Fruit fly (Drosophila melanogaster) whole organism, embryonic: ENCODE measurements around the gene mRpL19.

ENCODE experiments used
- ATbp ChIP-seq: fragments of 200-800 bp; sonication (Bioruptor generic); optimal IDR thresholded peaks from 2 replicates; lab custom pipeline; 2017; ENCODE audit warnings: missing biosample characterization, mild to moderate bottlenecking, missing genetic modification characterization, missing genetic modification reagents
- CG10274 ChIP-seq: fragments of 200-800 bp; sonication (Bioruptor generic); optimal IDR thresholded peaks from 3 replicates; lab custom pipeline; 2017; ENCODE audit warnings: missing biosample characterization, mild to moderate bottlenecking, missing genetic modification characterization
- CG10431 ChIP-seq: fragments of 200-800 bp; sonication (Bioruptor generic); optimal IDR thresholded peaks from 3 replicates; lab custom pipeline; 2018; ENCODE audit warnings: missing biosample characterization, mild to moderate bottlenecking, missing genetic modification characterization
- CG10565 ChIP-seq: fragments of 200-800 bp; sonication (Bioruptor generic); optimal IDR thresholded peaks from 3 replicates; lab custom pipeline; 2016; ENCODE audit warnings: missing biosample characterization, mild to moderate bottlenecking, missing genetic modification characterization
- CG10979 ChIP-seq: fragments of 200-800 bp; sonication (Bioruptor generic); optimal IDR thresholded peaks from 2 replicates; lab custom pipeline; 2018; ENCODE audit warnings: missing biosample characterization, mild to moderate bottlenecking, missing genetic modification characterization, moderate library complexity
- CG11504 ChIP-seq: fragments of 200-800 bp; sonication (Bioruptor generic); optimal IDR thresholded peaks from 3 replicates; lab custom pipeline; 2019; ENCODE audit warnings: missing biosample characterization, mild to moderate bottlenecking, missing genetic modification characterization, moderate library complexity
- CG11723 ChIP-seq: fragments of 200-800 bp; sonication (Bioruptor generic); optimal IDR thresholded peaks from 2 replicates; lab custom pipeline; 2017; ENCODE audit warnings: missing biosample characterization, mild to moderate bottlenecking, missing genetic modification characterization
- CG12744 ChIP-seq: fragments of 200-800 bp; sonication (Bioruptor generic); optimal IDR thresholded peaks from 2 replicates; lab custom pipeline; 2016; ENCODE audit warnings: missing biosample characterization, missing genetic modification characterization
- CG15073 ChIP-seq: fragments of 200-800 bp; sonication (Bioruptor generic); optimal IDR thresholded peaks from 2 replicates; lab custom pipeline; 2016; ENCODE audit warnings: missing biosample characterization, missing genetic modification characterization
- CG15269 ChIP-seq: fragments of 200-800 bp; sonication (Bioruptor generic); optimal IDR thresholded peaks from 2 replicates; lab custom pipeline; 2018; ENCODE audit warnings: missing biosample characterization, mild to moderate bottlenecking, missing genetic modification characterization, moderate library complexity
- CG1529 ChIP-seq: fragments of 200-800 bp; sonication (Bioruptor generic); optimal IDR thresholded peaks from 3 replicates; lab custom pipeline; 2018; ENCODE audit warnings: missing biosample characterization, missing genetic modification characterization
- CG17802 ChIP-seq: fragments of 200-800 bp; sonication (Bioruptor generic); optimal IDR thresholded peaks from 2 replicates; lab custom pipeline; 2018; ENCODE audit warnings: missing biosample characterization, mild to moderate bottlenecking, missing genetic modification characterization, moderate library complexity
- CG18262 ChIP-seq: fragments of 200-800 bp; optimal IDR thresholded peaks from 3 replicates; lab custom pipeline; 2019; ENCODE audit warnings: missing biosample characterization, mild to moderate bottlenecking, missing genetic modification characterization, moderate library complexity
- CG2116 ChIP-seq: fragments of 200-800 bp; sonication (Bioruptor generic); optimal IDR thresholded peaks from 3 replicates; lab custom pipeline; 2018; ENCODE audit warnings: missing biosample characterization, mild to moderate bottlenecking, missing genetic modification characterization
- CG2199 ChIP-seq: fragments of 200-800 bp; sonication (Bioruptor generic); IDR thresholded peaks from 3 replicates; pipeline ENCODE4 v1.3.6; 2022; ENCODE audit warnings: missing biosample characterization, missing genetic modification characterization
- CG30431 ChIP-seq: fragments of 200-800 bp; sonication (Bioruptor generic); optimal IDR thresholded peaks from 2 replicates; lab custom pipeline; 2017; ENCODE audit warnings: missing biosample characterization, missing genetic modification characterization
- CG34422 ChIP-seq: fragments of 200-800 bp; sonication (Bioruptor generic); IDR thresholded peaks from 3 replicates; pipeline ENCODE4 v1.3.6; 2022; ENCODE audit warnings: missing biosample characterization, missing genetic modification characterization
- CG42726 ChIP-seq: fragments of 200-800 bp; sonication (Bioruptor generic); IDR thresholded peaks from 2 replicates; pipeline ENCODE4 v1.3.6; 2022; ENCODE audit warnings: missing biosample characterization, missing genetic modification characterization; ENCODE audit not compliant: partially characterized antibody
- CG6765 ChIP-seq: fragments of 200-800 bp; sonication (Bioruptor generic); optimal IDR thresholded peaks from 3 replicates; lab custom pipeline; 2017; ENCODE audit warnings: missing biosample characterization, mild to moderate bottlenecking, missing genetic modification characterization
- CG7357 ChIP-seq: fragments of 200-800 bp; sonication (Bioruptor generic); IDR thresholded peaks from 3 replicates; pipeline ENCODE4 v1.3.6; 2022; ENCODE audit warnings: missing biosample characterization, missing genetic modification characterization
- CG7556 ChIP-seq: fragments of 200-800 bp; sonication (Bioruptor generic); optimal IDR thresholded peaks from 2 replicates; lab custom pipeline; 2017; ENCODE audit warnings: missing biosample characterization, mild to moderate bottlenecking, missing genetic modification characterization
- CG7963 ChIP-seq: fragments of 200-800 bp; sonication (Bioruptor generic); IDR thresholded peaks from 3 replicates; pipeline ENCODE4 v1.3.6; 2022; ENCODE audit warnings: missing biosample characterization, missing genetic modification characterization; ENCODE audit not compliant: partially characterized antibody
- CHES-1-like ChIP-seq: fragments of 200-800 bp; sonication (Bioruptor generic); optimal IDR thresholded peaks from 2 replicates; lab custom pipeline; 2016; ENCODE audit warnings: missing biosample characterization, missing genetic modification characterization
- Dref ChIP-seq: fragments of 200-800 bp; sonication (Bioruptor generic); IDR thresholded peaks from 2 replicates; pipeline ENCODE4 v1.3.6; 2022; ENCODE audit warnings: missing biosample characterization, missing genetic modification characterization
- Drgx ChIP-seq: fragments of 200-800 bp; sonication (Bioruptor generic); IDR thresholded peaks from 2 replicates; pipeline ENCODE4 v1.3.6; 2022; ENCODE audit warnings: missing biosample characterization, missing genetic modification characterization
- E2f1 ChIP-seq: fragments of 200-800 bp; sonication (Bioruptor generic); IDR thresholded peaks from 2 replicates; pipeline ENCODE4 v1.3.6; 2022; ENCODE audit warnings: missing biosample characterization, missing genetic modification characterization
- HLH4C ChIP-seq: fragments of 200-800 bp; sonication (Bioruptor generic); IDR thresholded peaks from 3 replicates; pipeline ENCODE4 v1.3.6; 2022; ENCODE audit warnings: missing biosample characterization, missing genetic modification characterization; ENCODE audit not compliant: partially characterized antibody
- MTF-1 ChIP-seq: fragments of 200-800 bp; sonication (Bioruptor generic); optimal IDR thresholded peaks from 2 replicates; lab custom pipeline; 2018; ENCODE audit warnings: missing biosample characterization, mild to moderate bottlenecking, missing genetic modification characterization, borderline replicate concordance
- Myb ChIP-seq: fragments of 200-800 bp; sonication (Bioruptor generic); optimal IDR thresholded peaks from 2 replicates; lab custom pipeline; 2016; ENCODE audit warnings: missing biosample characterization, missing genetic modification characterization
- Sry-δ ChIP-seq: fragments of 200-800 bp; sonication (Bioruptor generic); optimal IDR thresholded peaks from 2 replicates; lab custom pipeline; 2016; ENCODE audit warnings: missing biosample characterization, missing genetic modification characterization
- YL-1 ChIP-seq: fragments of 200-800 bp; sonication (Bioruptor generic); optimal IDR thresholded peaks from 3 replicates; lab custom pipeline; 2017; ENCODE audit warnings: missing biosample characterization, mild to moderate bottlenecking, missing genetic modification characterization
- br ChIP-seq: fragments of >200 bp; optimal IDR thresholded peaks from 2 replicates; lab custom pipeline; 2017
- cas ChIP-seq: fragments of 200-800 bp; sonication (Bioruptor generic); IDR thresholded peaks from 2 replicates; pipeline ENCODE4 v1.3.6; 2022; ENCODE audit warnings: missing biosample characterization, missing genetic modification characterization
- chinmo ChIP-seq: fragments of 200-800 bp; sonication (Bioruptor generic); IDR thresholded peaks from 4 replicates; pipeline ENCODE4 v1.3.6; 2022; ENCODE audit warnings: missing biosample characterization, missing genetic modification characterization; ENCODE audit not compliant: partially characterized antibody
- corto ChIP-seq: fragments of 200-800 bp; sonication (Bioruptor generic); optimal IDR thresholded peaks from 2 replicates; lab custom pipeline; 2016; ENCODE audit warnings: missing biosample characterization, mild to moderate bottlenecking, missing genetic modification characterization, moderate library complexity
- dm ChIP-seq: fragments of 200-800 bp; sonication (Bioruptor generic); optimal IDR thresholded peaks from 3 replicates; lab custom pipeline; 2016; ENCODE audit warnings: missing biosample characterization, missing genetic modification characterization
- esg ChIP-seq: fragments of 200-800 bp; sonication (Bioruptor generic); conservative IDR thresholded peaks from 2 replicates; pipeline ENCODE4 v1.3.6; 2022; ENCODE audit warnings: missing biosample characterization, missing genetic modification characterization
- ftz-f1 ChIP-seq: fragments of 200-800 bp; sonication (Bioruptor generic); optimal IDR thresholded peaks from 2 replicates; lab custom pipeline; 2016; ENCODE audit warnings: missing biosample characterization, missing genetic modification characterization
- grn ChIP-seq: fragments of 200-800 bp; sonication (Bioruptor generic); optimal IDR thresholded peaks from 3 replicates; lab custom pipeline; 2017; ENCODE audit warnings: missing biosample characterization, missing genetic modification characterization
- gt ChIP-seq: fragments of 200-800 bp; sonication (Bioruptor generic); IDR thresholded peaks from 2 replicates; pipeline ENCODE4 v1.3.6; 2022; ENCODE audit warnings: missing biosample characterization, missing genetic modification characterization
- hb ChIP-seq: fragments of 200-800 bp; sonication (Bioruptor generic); IDR thresholded peaks from 3 replicates; pipeline ENCODE4 v1.3.6; 2022; ENCODE audit warnings: missing biosample characterization, missing genetic modification characterization; ENCODE audit not compliant: partially characterized antibody
- ind ChIP-seq: fragments of 200-800 bp; sonication (Bioruptor generic); optimal IDR thresholded peaks from 3 replicates; lab custom pipeline; 2016; ENCODE audit warnings: missing biosample characterization, missing genetic modification characterization
- pho ChIP-seq: fragments of 200-800 bp; sonication (Bioruptor generic); optimal IDR thresholded peaks from 2 replicates; lab custom pipeline; 2016; ENCODE audit warnings: missing biosample characterization, missing genetic modification characterization
- pros ChIP-seq: fragments of 200-800 bp; sonication (Bioruptor generic); optimal IDR thresholded peaks from 3 replicates; lab custom pipeline; 2019; ENCODE audit warnings: missing biosample characterization, mild to moderate bottlenecking, missing genetic modification characterization, moderate library complexity
- repo ChIP-seq: fragments of 200-800 bp; sonication (Bioruptor generic); optimal IDR thresholded peaks from 2 replicates; lab custom pipeline; 2016; ENCODE audit warnings: missing biosample characterization, missing genetic modification characterization
- sd ChIP-seq: fragments of 200-800 bp; sonication (Bioruptor generic); optimal IDR thresholded peaks from 3 replicates; lab custom pipeline; 2018; ENCODE audit warnings: missing biosample characterization, mild to moderate bottlenecking, missing genetic modification characterization, moderate library complexity
- sima ChIP-seq: fragments of 200-800 bp; sonication (Bioruptor generic); optimal IDR thresholded peaks from 2 replicates; lab custom pipeline; 2016; ENCODE audit warnings: missing biosample characterization, missing genetic modification characterization
- tgo ChIP-seq: fragments of 200-800 bp; sonication (Bioruptor generic); IDR thresholded peaks from 3 replicates; pipeline ENCODE4 v1.3.6; 2022; ENCODE audit warnings: missing biosample characterization, missing genetic modification characterization
- zf30C ChIP-seq: fragments of 200-800 bp; sonication (Bioruptor generic); optimal IDR thresholded peaks from 3 replicates; lab custom pipeline; 2018; ENCODE audit warnings: missing biosample characterization, mild to moderate bottlenecking, missing genetic modification characterization

The mRpL19 gene

dm6 chr3R:8669029-8669707, 4.7 kb upstream of the mRpL19 start (continued):
- TF ChIP-seq CG15073, result peak; percentile 83
- peak; percentile 93 for TF ChIP-seq repo
- TF ChIP-seq ATbp (GFP tag; lab: Kevin White, UChicago), result peak; percentile 99
- TF ChIP-seq Dref (GFP tag; lab: Robert Waterston, UW), result peak; percentile 72
- TF ChIP-seq ftz-f1, result peak; percentile 88
- TF ChIP-seq sd, result peak; percentile 92
- peak; percentile 60; the same call in 2 of the 3 replicates for TF ChIP-seq HLH4C (GFP tag; lab: Robert Waterston, UW)
- TF ChIP-seq CG1529 (GFP tag; lab: Kevin White, UChicago), result peak; percentile 97
- peak; percentile 91 for TF ChIP-seq CG2116 (GFP tag; lab: Kevin White, UChicago)
- peak; percentile 88 for TF ChIP-seq Myb (GFP tag; lab: Kevin White, UChicago)
- peak; percentile 95 for TF ChIP-seq CG11723
- TF ChIP-seq MTF-1 (GFP tag; lab: Kevin White, UChicago), result peak; percentile 96
- TF ChIP-seq grn (GFP tag; lab: Kevin White, UChicago), result peak; percentile 86
- TF ChIP-seq CG10431 (GFP tag; lab: Kevin White, UChicago), result peak; percentile 94
- peak; percentile 97 for TF ChIP-seq pho (GFP tag; lab: Kevin White, UChicago)
- TF ChIP-seq CG10274 (GFP tag; lab: Kevin White, UChicago), result peak; percentile 89
- TF ChIP-seq CG10979 (tag; lab: Kevin White, UChicago), result peak; percentile 98
- peak; percentile 92 for TF ChIP-seq cas
- TF ChIP-seq chinmo (GFP tag; lab: Robert Waterston, UW), result 0 out of 4 replicates have a peak, but pooled peaks have one; percentile 77
- TF ChIP-seq ind (GFP tag; lab: Kevin White, UChicago), result peak; percentile 97
- peak; percentile 94 for TF ChIP-seq sima (GFP tag; lab: Kevin White, UChicago)
- TF ChIP-seq CG7963 (GFP tag; lab: Robert Waterston, UW), result peak; percentile 73
- peak; percentile 98 for TF ChIP-seq CG15269 (tag; lab: Kevin White, UChicago)
- peak; percentile 87 for TF ChIP-seq pros (GFP tag; lab: Kevin White, UChicago)
- TF ChIP-seq corto (GFP tag; lab: Kevin White, UChicago), result peak; percentile 98
- TF ChIP-seq CG6765 (GFP tag; lab: Kevin White, UChicago), result peak; percentile 98
- peak; percentile 96 for TF ChIP-seq E2f1 (GFP tag; lab: Robert Waterston, UW)
- peak; percentile 96 for TF ChIP-seq CG2199 (GFP tag; lab: Robert Waterston, UW)
- peak; percentile 97 for TF ChIP-seq CG34422 (GFP tag; lab: Robert Waterston, UW)
- TF ChIP-seq Sry-δ (GFP tag; lab: Kevin White, UChicago), result peak; percentile 77
- peak; percentile 99 for TF ChIP-seq CG18262 (tag; lab: Kevin White, UChicago)
- TF ChIP-seq br (lab: Kevin White, UChicago), result no peak
- TF ChIP-seq CG7357 (GFP tag; lab: Robert Waterston, UW), result peak; percentile 87
- peak; percentile 87 for TF ChIP-seq CG17802 (tag; lab: Kevin White, UChicago)
- TF ChIP-seq YL-1 (GFP tag; lab: Kevin White, UChicago), result peak; percentile 88
- TF ChIP-seq tgo (GFP tag; lab: Robert Waterston, UW), result peak; percentile 96
- peak; percentile 45 for TF ChIP-seq zf30C (GFP tag; lab: Kevin White, UChicago)
- peak; percentile 98 for TF ChIP-seq Drgx (GFP tag; lab: Robert Waterston, UW)
- peak; percentile 84; the same call in 1 of the 2 replicates for TF ChIP-seq CG42726 (GFP tag; lab: Robert Waterston, UW)
- TF ChIP-seq dm (GFP tag; lab: Kevin White, UChicago), result peak; percentile 92
- peak; percentile 96 for TF ChIP-seq CG30431 (GFP tag; lab: Kevin White, UChicago)
- peak; percentile 91 for TF ChIP-seq gt (GFP tag; lab: Robert Waterston, UW)
- peak; percentile 97 for TF ChIP-seq CG11504 (tag; lab: Kevin White, UChicago)
- peak; percentile 96 for TF ChIP-seq CHES-1-like (GFP tag; lab: Kevin White, UChicago)
- TF ChIP-seq esg, result peak; percentile 92
- TF ChIP-seq hb (GFP tag; lab: Robert Waterston, UW), result peak; percentile 61
- peak; percentile 98 for TF ChIP-seq CG7556 (GFP tag; lab: Kevin White, UChicago)
- TF ChIP-seq CG12744 (GFP tag; lab: Kevin White, UChicago), result peak; percentile 97
- TF ChIP-seq CG10565, result peak; percentile 92
